Worm (Caenorhabditis elegans) whole organism, late embryonic: ENCODE results near the gene nhr-137.

Experiments
- F13H6.1 ChIP-seq: sonication (generic microtip); optimal IDR thresholded peaks from 2 replicates; lab custom pipeline; 2016; ENCODE audit warnings: missing genetic modification characterization, missing compliant biosample characterization
- ceh-6 ChIP-seq: fragments of 200-800 bp; sonication (Bioruptor generic); optimal IDR thresholded peaks from 2 replicates; lab custom pipeline; 2018; ENCODE audit warnings: mild to moderate bottlenecking, missing genetic modification characterization, missing compliant biosample characterization
- pha-4 ChIP-seq: fragments of 150-350 bp; optimal IDR thresholded peaks from 2 replicates; lab custom pipeline; 2018; ENCODE audit warnings: missing biosample characterization, missing genetic modification reagents, missing genetic modification characterization
- sox-2 ChIP-seq: fragments of 200-800 bp; sonication (Bioruptor generic); IDR thresholded peaks from 2 replicates; pipeline ENCODE4 v1.3.6; 2022; ENCODE audit warnings: missing genetic modification reagents, missing genetic modification characterization, missing compliant biosample characterization

DNA sequence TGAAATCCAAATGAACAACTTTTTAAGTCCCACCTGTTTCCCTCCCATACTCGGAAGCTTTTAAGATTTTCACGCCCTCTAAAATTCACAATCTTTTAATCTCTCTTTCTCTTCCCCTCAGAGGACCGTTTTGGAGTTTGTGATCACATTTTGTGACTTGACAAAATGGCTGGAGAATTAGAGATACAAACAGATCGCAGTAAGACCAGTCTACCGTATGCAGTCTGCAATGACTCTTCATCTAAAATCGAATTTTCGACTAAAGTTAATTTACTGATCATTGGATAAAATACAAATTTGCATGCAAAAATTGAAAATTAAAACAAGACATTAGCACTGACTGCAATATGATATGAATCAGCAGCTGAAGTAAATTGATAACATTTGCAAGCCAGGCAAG, 27.3 kb downstream of the nhr-137 start:
- TF ChIP-seq F13H6.1 (tag; lab: Kevin White, UChicago) (no peak), pha-4 (tag; lab: Kevin White, UChicago) (no peak), ceh-6 (GFP tag; lab: Kevin White, UChicago) (no peak), sox-2 (GFP tag; lab: Robert Waterston, UW) (no peak)
